Worm (Caenorhabditis elegans) whole organism, young adult: Measurements from ENCODE around the gene msp-58.

Source experiments
- B0019.2 ChIP-seq: fragments of 200-800 bp; sonication (Bioruptor generic); conservative IDR thresholded peaks from 2 replicates; pipeline ENCODE4 v1.3.6; 2022; ENCODE audit warnings: missing genetic modification reagents, missing genetic modification characterization, missing compliant biosample characterization
- C06A6.2 ChIP-seq: fragments of 200-800 bp; sonication (Bioruptor generic); conservative IDR thresholded peaks from 2 replicates; pipeline ENCODE4 v1.3.6; 2022; ENCODE audit warnings: missing genetic modification characterization, missing compliant biosample characterization
- C17E4.6 ChIP-seq: fragments of 200-800 bp; sonication (Bioruptor generic); IDR thresholded peaks from 2 replicates; pipeline ENCODE4 v1.3.6; 2022; ENCODE audit warnings: missing genetic modification reagents, missing genetic modification characterization, missing compliant biosample characterization
- D2030.7 ChIP-seq: fragments of 200-800 bp; sonication (Bioruptor generic); IDR thresholded peaks from 2 replicates; pipeline ENCODE4 v1.3.6; 2022; ENCODE audit warnings: missing genetic modification reagents, missing genetic modification characterization, missing compliant biosample characterization
- F22D6.2 ChIP-seq: sonication (generic microtip); optimal IDR thresholded peaks from 2 replicates; lab custom pipeline; 2016; ENCODE audit warnings: mild to moderate bottlenecking, missing genetic modification characterization, missing compliant biosample characterization
- F49E8.2 ChIP-seq: sonication (generic microtip); optimal IDR thresholded peaks from 3 replicates; lab custom pipeline; 2017; ENCODE audit warnings: missing genetic modification characterization, mild to moderate bottlenecking, missing compliant biosample characterization, antibody characterized with exemption, moderate library complexity; ENCODE audit not compliant: insufficient read depth
- F52B5.7 ChIP-seq: sonication (generic microtip); optimal IDR thresholded peaks from 2 replicates; lab custom pipeline; 2016; ENCODE audit warnings: mild to moderate bottlenecking, missing genetic modification characterization, missing compliant biosample characterization
- K11D2.4 ChIP-seq: fragments of 200-800 bp; sonication (Bioruptor generic); IDR thresholded peaks from 2 replicates; pipeline ENCODE4 v1.3.6; 2022; ENCODE audit warnings: missing genetic modification reagents, missing genetic modification characterization, missing compliant biosample characterization
- T07F8.4 ChIP-seq: sonication (generic microtip); optimal IDR thresholded peaks from 2 replicates; lab custom pipeline; 2016; ENCODE audit warnings: mild to moderate bottlenecking, missing genetic modification characterization, moderate library complexity, missing compliant biosample characterization
- Y56A3A.18 ChIP-seq: fragments of 200-800 bp; sonication (Bioruptor generic); IDR thresholded peaks from 2 replicates; pipeline ENCODE4 v1.3.6; 2022; ENCODE audit warnings: missing genetic modification reagents, missing genetic modification characterization, missing compliant biosample characterization
- Y79H2A.3 ChIP-seq: fragments of 200-800 bp; sonication (Bioruptor generic); conservative IDR thresholded peaks from 2 replicates; pipeline ENCODE4 v1.3.6; 2022; ENCODE audit warnings: missing genetic modification reagents, missing genetic modification characterization, missing compliant biosample characterization
- akir-1 ChIP-seq: fragments of 200-800 bp; sonication (Bioruptor generic); optimal IDR thresholded peaks from 2 replicates; lab custom pipeline; 2018; ENCODE audit warnings: mild to moderate bottlenecking, missing genetic modification characterization, moderate library complexity, missing compliant biosample characterization
- cebp-2 ChIP-seq: fragments of 200-800 bp; sonication (Bioruptor generic); IDR thresholded peaks from 2 replicates; pipeline ENCODE4 v1.3.6; 2022; ENCODE audit warnings: missing genetic modification characterization, missing compliant biosample characterization
- ceh-100 ChIP-seq: fragments of 200-800 bp; sonication (Bioruptor generic); IDR thresholded peaks from 2 replicates; pipeline ENCODE4 v1.3.6; 2022; ENCODE audit warnings: missing genetic modification reagents, missing genetic modification characterization, missing compliant biosample characterization
- die-1 ChIP-seq: sonication (generic microtip); optimal IDR thresholded peaks from 2 replicates; lab custom pipeline; 2016; ENCODE audit warnings: missing genotype, mild to moderate bottlenecking, missing genetic modification characterization, missing compliant biosample characterization
- dox-1 ChIP-seq: fragments of 200-800 bp; sonication (Bioruptor generic); IDR thresholded peaks from 2 replicates; pipeline ENCODE4 v1.3.6; 2022; ENCODE audit warnings: missing genetic modification reagents, missing genetic modification characterization, missing compliant biosample characterization
- dpff-1 ChIP-seq: sonication (generic microtip); optimal IDR thresholded peaks from 2 replicates; lab custom pipeline; 2017; ENCODE audit warnings: mild to moderate bottlenecking, missing genetic modification characterization, missing compliant biosample characterization
- ekl-4 ChIP-seq: fragments of 200-800 bp; sonication (Bioruptor generic); IDR thresholded peaks from 2 replicates; pipeline ENCODE4 v1.3.6; 2022; ENCODE audit warnings: missing genetic modification reagents, missing genetic modification characterization, missing compliant biosample characterization
- ets-4 ChIP-seq: fragments of 200-800 bp; sonication (Bioruptor generic); optimal IDR thresholded peaks from 2 replicates; lab custom pipeline; 2018; ENCODE audit warnings: mild to moderate bottlenecking, missing genetic modification characterization, missing compliant biosample characterization
- him-1 ChIP-seq: sonication (generic microtip); optimal IDR thresholded peaks from 2 replicates; lab custom pipeline; 2016; ENCODE audit warnings: missing genotype, missing genetic modification reagents, missing genetic modification characterization, missing compliant biosample characterization
- hsf-1 ChIP-seq: fragments of 200-800 bp; sonication (Bioruptor generic); IDR thresholded peaks from 2 replicates; pipeline ENCODE4 v1.3.6; 2022; ENCODE audit warnings: missing genetic modification reagents, missing genetic modification characterization, missing compliant biosample characterization
- lin-54 ChIP-seq: fragments of 200-800 bp; sonication (Bioruptor generic); optimal IDR thresholded peaks from 2 replicates; lab custom pipeline; 2018; ENCODE audit warnings: mild to moderate bottlenecking, missing genetic modification characterization, missing compliant biosample characterization
- lir-1 ChIP-seq: fragments of 200-800 bp; sonication (Bioruptor generic); conservative IDR thresholded peaks from 2 replicates; pipeline ENCODE4 v1.3.6; 2022; ENCODE audit warnings: missing genetic modification reagents, missing genetic modification characterization, missing compliant biosample characterization
- madf-8 ChIP-seq: fragments of 200-800 bp; sonication (Bioruptor generic); conservative IDR thresholded peaks from 2 replicates; pipeline ENCODE4 v1.3.6; 2022; ENCODE audit warnings: missing genetic modification reagents, missing genetic modification characterization, missing compliant biosample characterization
- mcd-1 ChIP-seq: fragments of 200-800 bp; sonication (Bioruptor generic); IDR thresholded peaks from 2 replicates; pipeline ENCODE4 v1.3.6; 2022; ENCODE audit warnings: missing genetic modification reagents, missing genetic modification characterization, missing compliant biosample characterization
- mxl-1 ChIP-seq: sonication (generic microtip); optimal IDR thresholded peaks from 2 replicates; lab custom pipeline; 2016; ENCODE audit warnings: missing genetic modification characterization, missing compliant biosample characterization
- nfyb-1 ChIP-seq: fragments of 200-800 bp; sonication (Bioruptor generic); IDR thresholded peaks from 2 replicates; pipeline ENCODE4 v1.3.6; 2022; ENCODE audit warnings: missing genetic modification reagents, missing genetic modification characterization, missing compliant biosample characterization
- nhr-90 ChIP-seq: sonication (generic microtip); optimal IDR thresholded peaks from 2 replicates; lab custom pipeline; 2016; ENCODE audit warnings: missing genotype, mild to moderate bottlenecking, missing genetic modification characterization, missing compliant biosample characterization
- snpc-1.3 ChIP-seq: sonication (generic microtip); optimal IDR thresholded peaks from 2 replicates; lab custom pipeline; 2017; ENCODE audit warnings: missing genetic modification characterization, mild to moderate bottlenecking, missing compliant biosample characterization, antibody characterized with exemption, moderate library complexity, missing genotype, missing genetic modification reagents; ENCODE audit not compliant: insufficient read depth
- somi-1 ChIP-seq: fragments of 200-800 bp; sonication (Bioruptor generic); optimal IDR thresholded peaks from 2 replicates; lab custom pipeline; 2018; ENCODE audit warnings: mild to moderate bottlenecking, missing genetic modification characterization, missing compliant biosample characterization
- unc-130 ChIP-seq: sonication (generic microtip); optimal IDR thresholded peaks from 2 replicates; lab custom pipeline; 2016; ENCODE audit warnings: missing genetic modification reagents, missing genetic modification characterization, missing compliant biosample characterization
- zfh-2 ChIP-seq: fragments of 200-800 bp; sonication (Bioruptor generic); conservative IDR thresholded peaks from 2 replicates; pipeline ENCODE4 v1.3.6; 2022; ENCODE audit warnings: missing genetic modification reagents, missing genetic modification characterization, missing compliant biosample characterization
- ztf-25 ChIP-seq: fragments of 200-800 bp; sonication (Bioruptor generic); IDR thresholded peaks from 2 replicates; pipeline ENCODE4 v1.3.6; 2022; ENCODE audit warnings: missing genetic modification reagents, missing genetic modification characterization, missing compliant biosample characterization

The msp-58 gene

DNA sequence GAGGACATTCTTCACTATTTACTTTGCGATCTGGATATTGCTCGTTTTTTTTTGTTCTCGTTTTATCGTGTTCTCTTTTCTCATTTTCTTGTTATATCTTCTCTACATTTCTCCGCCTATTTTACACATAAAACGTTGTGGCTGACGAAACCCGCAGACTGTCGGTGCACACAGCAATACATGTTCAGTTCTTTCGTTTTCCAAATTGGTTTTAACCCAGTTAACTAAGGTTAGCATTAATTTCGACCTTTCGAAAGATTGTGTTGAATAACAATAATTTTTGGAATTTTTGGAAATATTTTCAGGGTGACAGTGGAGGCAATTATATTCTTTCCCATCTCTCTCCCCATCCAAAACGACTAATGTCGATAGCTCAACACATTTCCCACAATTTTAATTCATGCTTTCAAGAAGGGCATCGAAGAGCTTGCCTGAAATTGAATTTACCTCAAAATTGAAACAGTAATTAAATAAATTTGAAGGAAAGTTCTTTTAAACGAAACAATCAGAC, 43.6 kb upstream of the msp-58 start (continued):
- TF ChIP-seq mcd-1 (peak; percentile 56; the same call in 1 of the 2 replicates), ekl-4 (GFP tag; lab: Robert Waterston, UW) (peak; percentile 82), C17E4.6 (peak; percentile 55; the same call in 1 of the 2 replicates), snpc-1.3 (tag; lab: Kevin White, UChicago) (peak; percentile 15), dox-1 (GFP tag; lab: Robert Waterston, UW) (peak; percentile 89), Y56A3A.18 (GFP tag; lab: Robert Waterston, UW) (peak; percentile 41; the same call in 1 of the 2 replicates), D2030.7 (GFP tag; lab: Robert Waterston, UW) (peak; percentile 95), Y79H2A.3 (GFP tag; lab: Robert Waterston, UW) (0 out of 2 replicates have a peak, but pooled peaks have one; percentile 12), F49E8.2 (tag; lab: Kevin White, UChicago) (peak; percentile 69), ztf-25 (GFP tag; lab: Robert Waterston, UW) (0 out of 2 replicates have a peak, but pooled peaks have one; percentile 73), nfyb-1 (GFP tag; lab: Robert Waterston, UW) (peak; percentile 62; the same call in 1 of the 2 replicates), B0019.2 (GFP tag; lab: Robert Waterston, UW) (0 out of 2 replicates have a peak, but pooled peaks have one; percentile 28), hsf-1 (GFP tag; lab: Robert Waterston, UW) (peak; percentile 63; the same call in 1 of the 2 replicates)

ce11 chrIV:5266474-5266873, 41.9 kb upstream of the msp-58 start, which contains the start of gene F36H12.5:
F36H12.5 (plus strand) TSS chrIV:5266774.
- TF ChIP-seq zfh-2 (GFP tag; lab: Robert Waterston, UW) (no peak), dpff-1 (tag; lab: Kevin White, UChicago) (no peak), T07F8.4 (no peak), F22D6.2 (tag; lab: Kevin White, UChicago) (no peak), F52B5.7 (no peak), lir-1 (no peak), cebp-2 (GFP tag; lab: Robert Waterston, UW) (no peak), lin-54 (GFP tag; lab: Kevin White, UChicago) (no peak), ceh-100 (GFP tag; lab: Robert Waterston, UW) (no peak)

- no peak for TF ChIP-seq ets-4 (GFP tag; lab: Kevin White, UChicago)
- TF ChIP-seq F22D6.2 (tag; lab: Kevin White, UChicago), result no peak
- TF ChIP-seq akir-1 (GFP tag; lab: Kevin White, UChicago), result no peak
- TF ChIP-seq madf-8 (GFP tag; lab: Robert Waterston, UW), result no peak
- no peak for TF ChIP-seq somi-1 (GFP tag; lab: Kevin White, UChicago)
- no peak for TF ChIP-seq die-1 (tag; lab: Kevin White, UChicago)
- TF ChIP-seq nhr-90 (tag; lab: Kevin White, UChicago), result no peak
- no peak for TF ChIP-seq unc-130 (GFP tag; lab: Kevin White, UChicago)
Observed at ce11 chrIV:5268803-5269202, 39.6 kb upstream of the msp-58 start, which contains the start of gene F36H12.4. F36H12.4 (plus strand) TSS chrIV:5269103.

DNA sequence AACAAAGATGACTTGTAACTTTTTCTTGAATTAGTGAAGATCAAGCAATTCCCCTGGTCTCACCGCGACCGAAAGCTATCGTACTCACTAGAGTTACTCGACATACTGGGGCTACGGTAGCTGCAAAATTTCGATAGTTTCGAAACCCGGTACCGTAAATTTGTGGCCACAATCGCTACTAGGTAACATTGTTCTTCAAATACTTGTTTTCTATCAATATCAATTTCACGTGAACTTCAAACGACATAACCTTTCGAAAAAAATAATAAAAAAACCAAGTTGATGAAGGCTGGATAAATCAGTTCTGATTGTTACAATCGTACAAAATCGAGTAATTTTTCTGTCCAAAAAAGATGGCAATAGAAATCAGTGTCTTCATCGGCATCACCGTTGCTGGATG, 35.9 kb upstream of the msp-58 start, which contains the start of gene F36H12.3:
TSS of gene F36H12.3 (plus strand) at position 301 of the 400 bp plus-strand sequence.
- no peak for TF ChIP-seq him-1 (tag; lab: Kevin White, UChicago)
- no peak for TF ChIP-seq unc-130 (GFP tag; lab: Kevin White, UChicago)
- TF ChIP-seq akir-1 (GFP tag; lab: Kevin White, UChicago), result no peak
- TF ChIP-seq C17E4.6, result no peak
- no peak for TF ChIP-seq K11D2.4 (GFP tag; lab: Robert Waterston, UW)
- TF ChIP-seq nfyb-1 (GFP tag; lab: Robert Waterston, UW), result no peak
- TF ChIP-seq ets-4 (GFP tag; lab: Kevin White, UChicago), result no peak
- TF ChIP-seq mxl-1 (tag; lab: Kevin White, UChicago), result no peak
- no peak for TF ChIP-seq C06A6.2 (GFP tag; lab: Robert Waterston, UW)
